Worm (Caenorhabditis elegans) whole organism, L4 larva: ENCODE measurements around the gene R04B5.11.

ENCODE experiments used
- fkh-10 ChIP-seq: fragments of 150-350 bp; optimal IDR thresholded peaks from 2 replicates; lab custom pipeline; 2014; ENCODE audit warnings: missing biosample characterization, missing genetic modification reagents, missing genetic modification characterization
- hmg-1.1 ChIP-seq: fragments of 200-800 bp; sonication (Bioruptor generic); IDR thresholded peaks from 2 replicates; pipeline ENCODE4 v1.3.6; 2022; ENCODE audit warnings: missing genetic modification reagents, missing genetic modification characterization, missing compliant biosample characterization
- lin-13 ChIP-seq: fragments of 150-350 bp; optimal IDR thresholded peaks from 2 replicates; lab custom pipeline; 2014; ENCODE audit warnings: missing biosample characterization, missing genetic modification reagents, missing genetic modification characterization

DNA sequence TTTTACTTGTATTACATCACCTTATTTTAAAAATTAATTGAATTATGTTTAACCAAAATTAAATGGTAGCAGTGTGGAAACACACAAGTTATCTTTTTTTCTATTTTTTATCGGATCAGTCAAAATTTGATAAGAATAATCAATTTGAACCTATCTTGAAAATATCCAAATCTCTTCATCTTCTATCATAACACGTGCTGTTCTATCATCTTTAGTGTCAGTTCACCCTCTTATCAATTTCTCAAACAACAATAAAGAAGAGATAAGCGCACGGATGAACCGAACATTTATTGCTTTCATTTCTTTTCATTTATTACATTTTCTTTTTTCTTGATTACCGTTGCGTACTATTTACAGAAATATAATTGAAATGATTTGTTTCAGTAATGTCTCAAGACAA lies 3.9 kb downstream of the R04B5.11 start, which contains the start of gene R04B5.5:
- no peak for TF ChIP-seq fkh-10 (GFP tag; lab: Kevin White, UChicago)
- TF ChIP-seq hmg-1.1, result no peak
- TF ChIP-seq lin-13 (GFP tag; lab: Kevin White, UChicago), result no peak
